Worm (Caenorhabditis elegans) whole organism, late embryonic: ENCODE measurements around the gene ubh-1.

Experiments used
- K09A11.1 ChIP-seq: sonication (generic microtip); optimal IDR thresholded peaks from 2 replicates; lab custom pipeline; 2017; ENCODE audit warnings: antibody characterized with exemption, mild to moderate bottlenecking, missing genetic modification characterization, missing compliant biosample characterization; ENCODE audit not compliant: insufficient read depth
- T23F11.4 ChIP-seq: fragments of 200-800 bp; sonication (Bioruptor generic); optimal IDR thresholded peaks from 2 replicates; lab custom pipeline; 2018; ENCODE audit warnings: mild to moderate bottlenecking, missing genetic modification characterization, missing compliant biosample characterization
- Y22D7AL.16 ChIP-seq: sonication (generic microtip); optimal IDR thresholded peaks from 2 replicates; lab custom pipeline; 2016; ENCODE audit warnings: missing genetic modification characterization, missing compliant biosample characterization
- ama-1 ChIP-seq: fragments of 150-350 bp; optimal IDR thresholded peaks from 2 replicates; lab custom pipeline; 2014
- ceh-14 ChIP-seq: sonication (generic microtip); optimal IDR thresholded peaks from 2 replicates; lab custom pipeline; 2016; ENCODE audit warnings: missing genotype, missing genetic modification characterization, missing compliant biosample characterization
- ceh-18 ChIP-seq: sonication (generic microtip); optimal IDR thresholded peaks from 2 replicates; lab custom pipeline; 2016; ENCODE audit warnings: missing genetic modification characterization, missing compliant biosample characterization
- ceh-19 ChIP-seq: fragments of 200-800 bp; sonication (Bioruptor generic); optimal IDR thresholded peaks from 2 replicates; lab custom pipeline; 2018; ENCODE audit warnings: mild to moderate bottlenecking, missing genetic modification characterization, missing compliant biosample characterization
- ceh-22 ChIP-seq: sonication (generic microtip); optimal IDR thresholded peaks from 2 replicates; lab custom pipeline; 2017; ENCODE audit warnings: missing biosample characterization, missing genetic modification characterization
- ceh-31 ChIP-seq: sonication (generic microtip); optimal IDR thresholded peaks from 2 replicates; lab custom pipeline; 2016; ENCODE audit warnings: missing genetic modification characterization, missing compliant biosample characterization
- ceh-45 ChIP-seq: fragments of 200-800 bp; sonication (Bioruptor generic); IDR thresholded peaks from 2 replicates; pipeline ENCODE4 v1.3.6; 2022; ENCODE audit warnings: missing genetic modification reagents, missing genetic modification characterization, missing compliant biosample characterization
- ceh-6 ChIP-seq: fragments of 200-800 bp; sonication (Bioruptor generic); optimal IDR thresholded peaks from 2 replicates; lab custom pipeline; 2018; ENCODE audit warnings: mild to moderate bottlenecking, missing genetic modification characterization, missing compliant biosample characterization
- dmd-4 ChIP-seq: sonication (generic microtip); optimal IDR thresholded peaks from 2 replicates; lab custom pipeline; 2016; ENCODE audit warnings: borderline replicate concordance, missing genetic modification characterization, missing compliant biosample characterization
- elt-2 ChIP-seq: sonication (generic microtip); optimal IDR thresholded peaks from 2 replicates; lab custom pipeline; 2016; ENCODE audit warnings: missing genetic modification reagents, missing genetic modification characterization, missing compliant biosample characterization
- elt-4 ChIP-seq: sonication (generic microtip); optimal IDR thresholded peaks from 2 replicates; lab custom pipeline; 2016; ENCODE audit warnings: missing genetic modification characterization, missing compliant biosample characterization
- fkh-10 ChIP-seq: fragments of 150-350 bp; optimal IDR thresholded peaks from 2 replicates; lab custom pipeline; 2014; ENCODE audit warnings: missing biosample characterization, missing genetic modification reagents, missing genetic modification characterization
- gmeb-2 ChIP-seq: sonication (generic microtip); optimal IDR thresholded peaks from 2 replicates; lab custom pipeline; 2016; ENCODE audit warnings: missing genetic modification characterization, inconsistent platforms, missing compliant biosample characterization
- hlh-13 ChIP-seq: fragments of 200-800 bp; sonication (Bioruptor generic); optimal IDR thresholded peaks from 2 replicates; lab custom pipeline; 2018; ENCODE audit warnings: mild to moderate bottlenecking, missing genetic modification characterization, missing compliant biosample characterization
- hlh-15 ChIP-seq: sonication (generic microtip); optimal IDR thresholded peaks from 2 replicates; lab custom pipeline; 2016; ENCODE audit warnings: missing genetic modification characterization, missing compliant biosample characterization
- lim-6 ChIP-seq: sonication (generic microtip); optimal IDR thresholded peaks from 2 replicates; lab custom pipeline; 2016; ENCODE audit warnings: missing genetic modification characterization, missing compliant biosample characterization
- lin-11 ChIP-seq: fragments of 200-800 bp; sonication (Bioruptor generic); optimal IDR thresholded peaks from 2 replicates; lab custom pipeline; 2018; ENCODE audit warnings: mild to moderate bottlenecking, missing genetic modification characterization, missing compliant biosample characterization
- nhr-232 ChIP-seq: sonication (generic microtip); optimal IDR thresholded peaks from 2 replicates; lab custom pipeline; 2016; ENCODE audit warnings: missing genetic modification characterization, missing compliant biosample characterization
- npax-4 ChIP-seq: sonication (generic microtip); optimal IDR thresholded peaks from 2 replicates; lab custom pipeline; 2016; ENCODE audit warnings: missing genetic modification characterization, missing compliant biosample characterization
- odd-2 ChIP-seq: sonication (generic microtip); optimal IDR thresholded peaks from 2 replicates; lab custom pipeline; 2017; ENCODE audit warnings: antibody characterized with exemption, mild to moderate bottlenecking, missing genetic modification characterization, missing compliant biosample characterization
- pag-3 ChIP-seq: sonication (generic microtip); optimal IDR thresholded peaks from 2 replicates; lab custom pipeline; 2016; ENCODE audit warnings: missing compliant biosample characterization, missing genetic modification characterization, borderline replicate concordance
- pha-2 ChIP-seq: sonication (generic microtip); optimal IDR thresholded peaks from 2 replicates; lab custom pipeline; 2017; ENCODE audit warnings: mild to moderate bottlenecking, missing genetic modification characterization, missing compliant biosample characterization
- pqm-1 ChIP-seq: sonication (generic microtip); optimal IDR thresholded peaks from 2 replicates; lab custom pipeline; 2016; ENCODE audit warnings: missing genetic modification characterization, missing compliant biosample characterization
- pros-1 ChIP-seq: fragments of 150-350 bp; optimal IDR thresholded peaks from 2 replicates; lab custom pipeline; 2014; ENCODE audit warnings: missing biosample characterization, missing genetic modification reagents, missing genetic modification characterization
- sdc-2 ChIP-seq: sonication (generic microtip); optimal IDR thresholded peaks from 2 replicates; lab custom pipeline; 2016; ENCODE audit warnings: missing genotype, missing genetic modification characterization, missing compliant biosample characterization
- unc-55 ChIP-seq: sonication (generic microtip); optimal IDR thresholded peaks from 2 replicates; lab custom pipeline; 2017; ENCODE audit warnings: missing biosample characterization, missing genetic modification reagents, missing genetic modification characterization
- unc-86 ChIP-seq: sonication (generic microtip); optimal IDR thresholded peaks from 2 replicates; lab custom pipeline; 2016; ENCODE audit warnings: missing genetic modification characterization, missing compliant biosample characterization
- zip-5 ChIP-seq: sonication (generic microtip); optimal IDR thresholded peaks from 2 replicates; lab custom pipeline; 2016; ENCODE audit warnings: missing genetic modification characterization, missing compliant biosample characterization

The ubh-1 gene

DNA sequence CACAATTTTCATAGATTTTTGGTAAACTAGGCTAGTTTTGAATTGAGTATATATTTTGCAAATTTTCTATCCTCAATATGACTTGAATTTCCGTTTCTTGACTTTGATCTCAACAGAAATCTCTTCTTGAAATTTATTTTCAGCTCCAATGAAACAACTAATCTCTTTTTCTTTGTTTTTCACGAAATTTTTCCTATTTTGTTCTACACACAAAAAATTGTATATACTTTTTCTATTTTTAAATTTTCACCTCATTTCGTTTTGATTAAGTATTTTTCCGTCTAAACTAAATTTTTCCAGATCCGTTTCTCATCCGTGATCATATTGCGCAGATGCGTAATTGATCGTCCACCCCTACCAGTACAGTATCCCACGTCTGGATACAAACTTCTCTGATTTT is 46.4 kb downstream of the ubh-1 start, which contains the start of gene unc-83:
Gene unc-83 (plus strand): TSS at position 301 of the 400 bp plus-strand sequence.
- TF ChIP-seq hlh-13 (GFP tag; lab: Kevin White, UChicago) (no peak), T23F11.4 (GFP tag; lab: Kevin White, UChicago) (no peak), unc-86 (tag; lab: Kevin White, UChicago) (no peak), zip-5 (tag; lab: Kevin White, UChicago) (no peak), elt-2 (tag; lab: Kevin White, UChicago) (no peak), lim-6 (tag; lab: Kevin White, UChicago) (no peak), pag-3 (tag; lab: Kevin White, UChicago) (no peak), ceh-19 (GFP tag; lab: Kevin White, UChicago) (no peak), sdc-2 (tag; lab: Kevin White, UChicago) (no peak), K09A11.1 (tag; lab: Kevin White, UChicago) (no peak)

DNA sequence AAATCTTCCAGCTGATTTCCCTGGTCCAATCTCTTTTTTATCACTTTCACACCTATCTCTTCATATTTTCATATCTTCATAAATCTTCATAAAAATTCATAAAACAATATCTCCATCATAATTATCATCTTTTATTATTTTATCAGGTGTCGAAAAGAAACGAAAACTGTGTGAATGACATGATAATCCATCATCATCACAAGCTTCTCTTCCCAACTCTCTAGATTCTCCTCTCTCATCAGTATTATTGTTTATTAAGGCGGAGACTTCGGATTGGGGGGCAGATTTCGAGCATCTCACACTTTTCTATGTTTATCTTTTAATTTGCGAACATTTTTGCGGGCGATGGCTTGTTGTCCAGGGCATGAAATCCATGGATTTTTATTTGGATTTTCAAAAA is 47.0 kb downstream of the ubh-1 start:
- TF ChIP-seq unc-55 (GFP tag; lab: Kevin White, UChicago) (peak; percentile 73), pag-3 (tag; lab: Kevin White, UChicago) (no peak), ceh-14 (tag; lab: Kevin White, UChicago) (no peak)
- TF ChIP-seq, all 69 proteins: peak for 1

DNA sequence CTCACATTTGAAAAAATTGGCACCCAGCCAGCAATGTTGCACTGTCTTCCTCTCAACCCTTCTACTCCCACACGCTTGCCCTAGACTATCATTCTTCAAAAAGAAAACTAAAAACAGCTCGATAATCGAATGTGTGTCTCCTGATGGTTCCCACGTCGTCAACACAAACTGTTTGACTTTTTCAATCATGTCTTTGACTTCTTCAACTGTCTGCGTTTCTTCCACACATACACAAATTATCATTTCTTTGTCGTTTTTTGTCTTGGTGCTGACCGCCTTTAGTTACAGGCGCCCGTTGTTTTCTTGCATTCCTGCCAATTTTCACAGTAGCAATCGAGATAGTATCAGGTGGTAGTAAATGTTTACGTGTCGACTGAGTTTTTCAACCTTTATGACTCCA is 48.6 kb downstream of the ubh-1 start:
- TF ChIP-seq Y22D7AL.16 (tag; lab: Kevin White, UChicago), result no peak
- TF ChIP-seq ceh-31 (tag; lab: Kevin White, UChicago), result no peak
- TF ChIP-seq nhr-232 (tag; lab: Kevin White, UChicago), result no peak
- TF ChIP-seq dmd-4 (tag; lab: Kevin White, UChicago), result no peak
- TF ChIP-seq lin-11 (tag; lab: Kevin White, UChicago), result no peak
- no peak for TF ChIP-seq ama-1 (lab: Kevin White, UChicago)
- TF ChIP-seq pha-2 (tag; lab: Kevin White, UChicago), result no peak
- TF ChIP-seq ceh-6 (GFP tag; lab: Kevin White, UChicago), result no peak
- TF ChIP-seq ceh-18 (tag; lab: Kevin White, UChicago), result no peak
- TF ChIP-seq sdc-2 (tag; lab: Kevin White, UChicago), result no peak
- no peak for TF ChIP-seq npax-4 (tag; lab: Kevin White, UChicago)

DNA sequence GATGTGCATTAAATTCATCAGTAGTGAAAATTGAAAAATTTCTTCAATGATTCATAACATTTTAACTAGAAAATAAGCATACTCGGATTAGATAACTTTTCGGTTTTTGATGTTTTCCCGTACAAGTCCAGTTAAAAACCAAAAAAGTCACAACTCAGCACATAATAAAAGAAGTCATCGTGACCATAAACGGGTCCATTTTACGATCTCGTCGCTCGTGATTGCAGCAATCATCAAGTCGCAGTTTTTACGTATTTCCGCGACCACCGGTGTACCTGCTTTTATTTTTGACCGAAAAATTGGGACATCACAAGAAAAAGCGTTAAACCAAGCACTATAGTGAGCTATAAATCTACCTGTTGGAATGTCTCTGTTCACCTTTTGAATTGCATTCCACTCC is 50.0 kb downstream of the ubh-1 start:
- TF ChIP-seq ceh-18 (tag; lab: Kevin White, UChicago) (no peak), gmeb-2 (no peak), nhr-232 (tag; lab: Kevin White, UChicago) (no peak), lin-11 (tag; lab: Kevin White, UChicago) (no peak), T23F11.4 (GFP tag; lab: Kevin White, UChicago) (no peak), pros-1 (tag; lab: Kevin White, UChicago) (no peak), odd-2 (tag; lab: Kevin White, UChicago) (no peak), hlh-15 (tag; lab: Kevin White, UChicago) (no peak), ceh-45 (GFP tag; lab: Robert Waterston, UW) (no peak), fkh-10 (GFP tag; lab: Kevin White, UChicago) (no peak), ceh-22 (tag; lab: Kevin White, UChicago) (no peak), pqm-1 (no peak), ceh-6 (GFP tag; lab: Kevin White, UChicago) (no peak), elt-4 (tag; lab: Kevin White, UChicago) (no peak), pha-2 (tag; lab: Kevin White, UChicago) (no peak)
- TF ChIP-seq, all 69 proteins: peak for 0
